Worm (Caenorhabditis elegans): ENCODE results near the gene pfk-1.2.

The pfk-1.2 gene

ce11 chrV:9534621-9535020 lies 3.0 kb downstream of the pfk-1.2 start, which contains the start of gene tag-329:
Gene tag-329 (plus strand): TSS chrV:9534921.
- TF ChIP-seq unc-39 (tag; optimal IDR thresholded peaks at IDR 0.05) (no peak), sea-2 (GFP tag; optimal IDR thresholded peaks at IDR 0.05) (no peak), tbx-2 (tag; optimal IDR thresholded peaks at IDR 0.05) (no peak), mml-1 (tag; optimal IDR thresholded peaks at IDR 0.05) (no peak), ZK546.5 (tag; optimal IDR thresholded peaks at IDR 0.05) (no peak), ceh-9 (tag; optimal IDR thresholded peaks at IDR 0.05) (no peak), ztf-4 (tag; optimal IDR thresholded peaks at IDR 0.05) (no peak), fkh-2 (tag; optimal IDR thresholded peaks at IDR 0.05) (no peak), nhr-67 (tag; optimal IDR thresholded peaks at IDR 0.05) (no peak), lsy-12 (tag; optimal IDR thresholded peaks at IDR 0.05) (no peak)

DNA sequence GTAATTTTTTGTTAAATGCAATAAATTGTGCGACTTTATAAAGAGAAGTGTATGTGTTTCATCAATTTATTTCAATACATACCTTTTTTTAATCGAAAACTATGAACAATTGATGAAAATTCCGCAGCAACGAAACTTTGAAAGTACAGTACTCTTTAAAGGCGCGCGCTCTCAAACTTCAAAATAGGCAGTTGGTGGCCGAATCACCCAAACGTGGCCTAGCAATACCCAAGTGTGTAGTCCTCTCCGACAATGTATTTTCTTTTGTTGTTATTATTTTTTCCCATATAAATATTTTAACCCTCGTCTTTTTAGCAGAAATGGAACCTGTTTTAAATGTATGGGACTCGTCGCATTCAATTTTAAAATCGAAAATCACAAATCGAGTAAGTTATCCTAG lies 4.9 kb downstream of the pfk-1.2 start, which contains the start of gene C50F4.4:
Gene C50F4.4, plus strand, starts transcription at position 267 of the 400 bp plus-strand sequence.
- TF ChIP-seq unc-39 (tag; optimal IDR thresholded peaks at IDR 0.05): no peak
- no peak for TF ChIP-seq pha-4 (tag; optimal IDR thresholded peaks at IDR 0.05)
- no peak for TF ChIP-seq fkh-2 (tag; optimal IDR thresholded peaks at IDR 0.05)
- TF ChIP-seq elt-3 (tag; optimal IDR thresholded peaks at IDR 0.05): no peak
- no peak for TF ChIP-seq ztf-4 (tag; optimal IDR thresholded peaks at IDR 0.05)
- no peak for TF ChIP-seq lsy-12 (tag; optimal IDR thresholded peaks at IDR 0.05)
- TF ChIP-seq nhr-76 (tag; optimal IDR thresholded peaks at IDR 0.05): no peak
- TF ChIP-seq tbx-2 (tag; optimal IDR thresholded peaks at IDR 0.05): no peak
- TF ChIP-seq snpc-4 (tag; optimal IDR thresholded peaks at IDR 0.05): peak; percentile 49
- TF ChIP-seq ZK546.5 (tag; optimal IDR thresholded peaks at IDR 0.05): no peak
- TF ChIP-seq lin-39 (tag; optimal IDR thresholded peaks at IDR 0.05): no peak
- no peak for TF ChIP-seq nhr-12 (tag; optimal IDR thresholded peaks at IDR 0.05)
- peak; percentile 28 for TF ChIP-seq lin-15B (tag; optimal IDR thresholded peaks at IDR 0.05)
- peak; percentile 30 for TF ChIP-seq nhr-43 (tag; optimal IDR thresholded peaks at IDR 0.05; ENCODE audit: poor library complexity, severe bottlenecking)
- no peak for TF ChIP-seq nhr-25 (tag; optimal IDR thresholded peaks at IDR 0.05)
- TF ChIP-seq elt-2 (tag; optimal IDR thresholded peaks at IDR 0.05): peak; percentile 6
- TF ChIP-seq fkh-10 (GFP tag; optimal IDR thresholded peaks at IDR 0.05): no peak
- TF ChIP-seq nhr-237 (tag; optimal IDR thresholded peaks at IDR 0.05): no peak

DNA sequence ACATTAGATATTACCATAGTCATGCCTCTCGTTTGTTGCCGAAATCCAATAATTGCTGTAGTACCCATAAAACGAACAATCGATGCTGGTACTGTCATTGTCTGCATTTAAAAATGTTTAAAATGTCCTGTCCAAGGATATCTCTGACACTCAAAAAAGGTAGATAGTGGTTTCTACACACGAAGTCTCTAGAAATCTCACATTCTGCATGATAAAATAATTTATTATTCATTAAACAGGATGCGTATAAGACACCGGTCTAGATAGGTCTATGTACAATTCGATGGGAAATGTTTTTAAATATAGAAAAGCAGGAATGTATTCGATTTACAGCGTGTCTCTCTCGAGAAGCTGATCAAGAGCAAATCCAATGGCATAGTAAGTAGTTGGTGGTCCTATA lies 8.0 kb downstream of the pfk-1.2 start, which contains the start of gene C50F4.12:
Gene C50F4.12, minus strand, starts transcription at position 101 of the 400 bp plus-strand sequence.
- no peak for TF ChIP-seq elt-2 (tag; optimal IDR thresholded peaks at IDR 0.05)
- no peak for TF ChIP-seq elt-3 (tag; optimal IDR thresholded peaks at IDR 0.05)
- no peak for TF ChIP-seq egl-5 (tag; optimal IDR thresholded peaks at IDR 0.05)
- no peak for TF ChIP-seq zag-1 (tag; optimal IDR thresholded peaks at IDR 0.05)
- no peak for TF ChIP-seq unc-39 (tag; optimal IDR thresholded peaks at IDR 0.05)
- TF ChIP-seq nhr-28 (tag; optimal IDR thresholded peaks at IDR 0.05): no peak
- TF ChIP-seq aly-2 (tag; optimal IDR thresholded peaks at IDR 0.05): no peak
- TF ChIP-seq nhr-43 (tag; optimal IDR thresholded peaks at IDR 0.05; ENCODE audit: poor library complexity, severe bottlenecking): no peak

DNA sequence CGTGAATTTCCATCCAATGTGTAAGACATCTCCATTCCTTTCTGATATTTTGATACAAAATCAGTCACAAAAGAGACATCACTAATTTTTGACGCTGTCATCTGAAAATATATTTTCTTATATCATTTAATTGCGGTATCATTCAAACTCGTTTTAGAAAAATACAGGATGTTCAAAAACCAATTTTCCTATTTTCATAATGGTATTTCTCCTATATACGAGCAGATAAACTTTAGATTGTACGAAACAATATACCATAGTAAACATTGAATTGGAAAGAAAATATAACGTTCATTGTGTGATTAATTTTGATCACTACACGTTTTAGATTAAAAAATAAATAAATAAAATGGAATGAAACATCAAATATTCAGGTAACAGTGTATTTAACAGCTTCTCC lies 9.9 kb downstream of the pfk-1.2 start, which contains the start of gene C50F4.16:
Gene C50F4.16, minus strand, starts transcription at position 101 of the 400 bp plus-strand sequence.
- TF ChIP-seq ceh-9 (tag; optimal IDR thresholded peaks at IDR 0.05) (no peak), fkh-10 (GFP tag; optimal IDR thresholded peaks at IDR 0.05) (no peak), nhr-28 (tag; optimal IDR thresholded peaks at IDR 0.05) (no peak)

ce11 chrV:9544176-9544632 lies 12.6 kb downstream of the pfk-1.2 start, which contains the start of gene mdf-1:
Gene mdf-1 (minus strand): TSS chrV:9544226.
- TF ChIP-seq nhr-67 (tag; optimal IDR thresholded peaks at IDR 0.05) (no peak), nhr-43 (tag; optimal IDR thresholded peaks at IDR 0.05; ENCODE audit: poor library complexity, severe bottlenecking) (peak; percentile 47), elt-1 (tag; optimal IDR thresholded peaks at IDR 0.05) (no peak), daf-12 (tag; optimal IDR thresholded peaks at IDR 0.05) (no peak), lin-15B (tag; optimal IDR thresholded peaks at IDR 0.05) (peak; percentile 73), fkh-2 (tag; optimal IDR thresholded peaks at IDR 0.05) (no peak), ZK546.5 (tag; optimal IDR thresholded peaks at IDR 0.05) (no peak), pha-4 (tag; optimal IDR thresholded peaks at IDR 0.05) (peak; percentile 55), nfya-1 (tag; optimal IDR thresholded peaks at IDR 0.05; ENCODE audit: insufficient read depth) (peak; percentile 82), pqm-1 (tag; optimal IDR thresholded peaks at IDR 0.05) (peak; percentile 58), R02D3.7 (tag; optimal IDR thresholded peaks at IDR 0.05) (no peak), egl-27 (tag; optimal IDR thresholded peaks at IDR 0.05) (no peak), nhr-76 (tag; optimal IDR thresholded peaks at IDR 0.05) (no peak), unc-39 (tag; optimal IDR thresholded peaks at IDR 0.05) (no peak), ama-1 (optimal IDR thresholded peaks at IDR 0.05) (peak; percentile 41), fkh-10 (GFP tag; optimal IDR thresholded peaks at IDR 0.05) (no peak), snpc-4 (tag; optimal IDR thresholded peaks at IDR 0.05) (peak; percentile 36), ceh-9 (tag; optimal IDR thresholded peaks at IDR 0.05) (no peak), mdl-1 (tag; optimal IDR thresholded peaks at IDR 0.05) (no peak), elt-2 (tag; optimal IDR thresholded peaks at IDR 0.05) (peak; percentile 47), fos-1 (tag; optimal IDR thresholded peaks at IDR 0.05) (no peak), ceh-82 (tag; optimal IDR thresholded peaks at IDR 0.05) (no peak), nhr-28 (tag; optimal IDR thresholded peaks at IDR 0.05) (no peak), sea-2 (GFP tag; optimal IDR thresholded peaks at IDR 0.05) (no peak), nhr-12 (tag; optimal IDR thresholded peaks at IDR 0.05) (no peak), nhr-25 (tag; optimal IDR thresholded peaks at IDR 0.05) (peak; percentile 75), elt-3 (tag; optimal IDR thresholded peaks at IDR 0.05) (no peak), zag-1 (tag; optimal IDR thresholded peaks at IDR 0.05) (no peak), eor-1 (tag; optimal IDR thresholded peaks at IDR 0.05) (no peak), ceh-16 (tag; optimal IDR thresholded peaks at IDR 0.05) (no peak), tbx-2 (tag; optimal IDR thresholded peaks at IDR 0.05) (peak; percentile 14), ztf-4 (tag; optimal IDR thresholded peaks at IDR 0.05) (peak; percentile 15), skn-1 (tag; optimal IDR thresholded peaks at IDR 0.05) (no peak), unc-62 (GFP tag; optimal IDR thresholded peaks at IDR 0.05) (peak; percentile 12)
